Worm (Caenorhabditis elegans) whole organism, mixed stage, embryonic: ENCODE measurements around the gene C07E3.10.

Experiments
- ceh-43 ChIP-seq: fragments of 200-800 bp; sonication (Bioruptor generic); optimal IDR thresholded peaks from 2 replicates; lab custom pipeline; 2018; ENCODE audit warnings: mild to moderate bottlenecking, missing genetic modification characterization, moderate library complexity, missing compliant biosample characterization
- cnd-1 ChIP-seq: fragments of 200-800 bp; sonication (Bioruptor generic); optimal IDR thresholded peaks from 2 replicates; lab custom pipeline; 2018; ENCODE audit warnings: mild to moderate bottlenecking, missing genetic modification characterization, missing compliant biosample characterization
- lin-13 ChIP-seq: fragments of 150-350 bp; optimal IDR thresholded peaks from 2 replicates; lab custom pipeline; 2014; ENCODE audit warnings: missing biosample characterization, missing genetic modification characterization
- mab-5 ChIP-seq: fragments of 150-350 bp; optimal IDR thresholded peaks from 2 replicates; lab custom pipeline; 2014; ENCODE audit warnings: missing biosample characterization, missing genetic modification characterization
- nhr-76 ChIP-seq: sonication (generic microtip); optimal IDR thresholded peaks from 2 replicates; lab custom pipeline; 2017; ENCODE audit warnings: missing biosample characterization, missing genetic modification characterization

DNA sequence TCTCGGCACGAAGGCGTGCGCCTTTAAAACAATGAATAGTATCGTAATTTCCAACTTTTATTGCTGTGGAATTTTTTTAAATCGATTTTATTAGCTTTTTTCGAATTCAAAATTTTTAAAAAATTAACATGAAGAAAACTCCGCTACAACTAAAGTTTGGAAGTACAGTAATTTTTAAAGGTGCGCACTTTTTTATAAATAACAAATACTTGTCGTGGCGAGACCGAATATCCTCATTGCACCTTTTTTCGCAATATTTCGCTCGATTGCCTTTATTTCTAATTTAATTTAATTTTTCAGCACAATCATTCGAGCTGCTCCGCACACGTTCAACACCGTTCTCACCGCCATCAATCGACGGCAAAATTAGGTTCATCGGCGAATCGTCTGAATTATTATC is 44.7 kb downstream of the C07E3.10 start, which contains the start of the genes T09F3.2 and T09F3.7:
- TF ChIP-seq cnd-1 (no peak), mab-5 (tag; lab: Kevin White, UChicago) (no peak), lin-13 (tag; lab: Kevin White, UChicago) (no peak), ceh-43 (GFP tag; lab: Kevin White, UChicago) (no peak), nhr-76 (tag; lab: Kevin White, UChicago) (no peak)
